Worm (Caenorhabditis elegans) whole organism, mixed stage, embryonic: ENCODE measurements around the gene fbxc-22.

ENCODE experiments used
- bed-3 ChIP-seq: fragments of 200-800 bp; sonication (Bioruptor generic); optimal IDR thresholded peaks from 3 replicates; lab custom pipeline; 2018; ENCODE audit warnings: mild to moderate bottlenecking, missing genetic modification characterization, moderate library complexity, missing compliant biosample characterization
- blmp-1 ChIP-seq: fragments of 150-350 bp; optimal IDR thresholded peaks from 2 replicates; lab custom pipeline; 2014; ENCODE audit warnings: missing biosample characterization, missing genetic modification characterization
- ceh-39 ChIP-seq: fragments of 150-350 bp; optimal IDR thresholded peaks from 2 replicates; lab custom pipeline; 2014; ENCODE audit warnings: missing biosample characterization, missing genetic modification characterization
- ceh-43 ChIP-seq: fragments of 200-800 bp; sonication (Bioruptor generic); optimal IDR thresholded peaks from 2 replicates; lab custom pipeline; 2018; ENCODE audit warnings: mild to moderate bottlenecking, missing genetic modification characterization, moderate library complexity, missing compliant biosample characterization
- ceh-83 ChIP-seq: fragments of 200-800 bp; sonication (Bioruptor generic); optimal IDR thresholded peaks from 2 replicates; lab custom pipeline; 2018; ENCODE audit warnings: mild to moderate bottlenecking, missing genetic modification characterization, missing compliant biosample characterization
- cnd-1 ChIP-seq: fragments of 200-800 bp; sonication (Bioruptor generic); optimal IDR thresholded peaks from 2 replicates; lab custom pipeline; 2018; ENCODE audit warnings: mild to moderate bottlenecking, missing genetic modification characterization, missing compliant biosample characterization
- drap-1 ChIP-seq: fragments of 200-800 bp; sonication (Bioruptor generic); optimal IDR thresholded peaks from 3 replicates; lab custom pipeline; 2018; ENCODE audit warnings: mild to moderate bottlenecking, missing genetic modification characterization, missing compliant biosample characterization
- elt-1 ChIP-seq: sonication (generic microtip); optimal IDR thresholded peaks from 2 replicates; lab custom pipeline; 2017; ENCODE audit warnings: missing genetic modification characterization, mild to moderate bottlenecking, missing compliant biosample characterization, antibody characterized with exemption, moderate library complexity, borderline replicate concordance; ENCODE audit not compliant: insufficient read depth
- elt-3 ChIP-seq: fragments of 150-350 bp; optimal IDR thresholded peaks from 2 replicates; lab custom pipeline; 2014; ENCODE audit warnings: missing biosample characterization, missing genetic modification characterization
- flh-1 ChIP-seq: fragments of 200-800 bp; sonication (Bioruptor generic); optimal IDR thresholded peaks from 2 replicates; lab custom pipeline; 2018; ENCODE audit warnings: mild to moderate bottlenecking, missing genetic modification characterization, moderate library complexity, missing compliant biosample characterization
- ham-2 ChIP-seq: fragments of 200-800 bp; sonication (Bioruptor generic); optimal IDR thresholded peaks from 2 replicates; lab custom pipeline; 2018; ENCODE audit warnings: mild to moderate bottlenecking, missing genetic modification characterization, missing compliant biosample characterization
- lin-13 ChIP-seq: fragments of 150-350 bp; optimal IDR thresholded peaks from 2 replicates; lab custom pipeline; 2014; ENCODE audit warnings: missing biosample characterization, missing genetic modification characterization
- lsy-2 ChIP-seq: fragments of 150-350 bp; optimal IDR thresholded peaks from 2 replicates; lab custom pipeline; 2014; ENCODE audit warnings: missing biosample characterization, missing genetic modification characterization
- mab-5 ChIP-seq: fragments of 150-350 bp; optimal IDR thresholded peaks from 2 replicates; lab custom pipeline; 2014; ENCODE audit warnings: missing biosample characterization, missing genetic modification characterization
- mep-1 ChIP-seq: fragments of 150-350 bp; optimal IDR thresholded peaks from 2 replicates; lab custom pipeline; 2017; ENCODE audit warnings: missing biosample characterization, missing genetic modification reagents, missing genetic modification characterization, inconsistent platforms
- mls-2 ChIP-seq: sonication (generic microtip); optimal IDR thresholded peaks from 2 replicates; lab custom pipeline; 2016; ENCODE audit warnings: mild to moderate bottlenecking, missing genetic modification characterization, moderate library complexity, missing compliant biosample characterization
- nhr-237 ChIP-seq: fragments of 150-350 bp; optimal IDR thresholded peaks from 2 replicates; lab custom pipeline; 2014; ENCODE audit warnings: missing biosample characterization, missing genetic modification characterization
- nhr-28 ChIP-seq: fragments of 150-350 bp; optimal IDR thresholded peaks from 2 replicates; lab custom pipeline; 2014; ENCODE audit warnings: missing biosample characterization, missing genetic modification characterization
- nhr-76 ChIP-seq: sonication (generic microtip); optimal IDR thresholded peaks from 2 replicates; lab custom pipeline; 2017; ENCODE audit warnings: missing biosample characterization, missing genetic modification characterization
- pha-4 ChIP-seq: fragments of 150-350 bp; optimal IDR thresholded peaks from 2 replicates; lab custom pipeline; 2018; ENCODE audit warnings: missing biosample characterization, missing genetic modification reagents, missing genetic modification characterization
- sem-2 ChIP-seq: fragments of 200-800 bp; sonication (Bioruptor generic); optimal IDR thresholded peaks from 2 replicates; lab custom pipeline; 2018; ENCODE audit warnings: mild to moderate bottlenecking, missing genetic modification characterization, missing compliant biosample characterization
- snpc-4 ChIP-seq: fragments of 150-350 bp; optimal IDR thresholded peaks from 2 replicates; lab custom pipeline; 2014; ENCODE audit warnings: missing biosample characterization, missing genetic modification characterization
- sptf-1 ChIP-seq: sonication (generic microtip); optimal IDR thresholded peaks from 2 replicates; lab custom pipeline; 2017; ENCODE audit warnings: mild to moderate bottlenecking, missing genetic modification characterization, moderate library complexity, missing compliant biosample characterization
- tbx-8 ChIP-seq: fragments of 200-800 bp; sonication (Bioruptor generic); optimal IDR thresholded peaks from 2 replicates; lab custom pipeline; 2018; ENCODE audit warnings: mild to moderate bottlenecking, missing genetic modification characterization, moderate library complexity, missing compliant biosample characterization
- unc-39 ChIP-seq: fragments of 150-350 bp; optimal IDR thresholded peaks from 2 replicates; lab custom pipeline; 2014; ENCODE audit warnings: missing biosample characterization, missing genetic modification characterization
- unc-62 ChIP-seq: fragments of 150-350 bp; optimal IDR thresholded peaks from 2 replicates; lab custom pipeline; 2014; ENCODE audit warnings: missing biosample characterization, missing genetic modification reagents, missing genetic modification characterization
- ztf-11 ChIP-seq: fragments of 150-350 bp; optimal IDR thresholded peaks from 2 replicates; lab custom pipeline; 2014; ENCODE audit warnings: missing biosample characterization, missing genetic modification characterization

fbxc-22 gene

ce11 chrII:1731932-1732331 lies 41.0 kb upstream of the fbxc-22 start, which contains the start of gene ceh-82:
Gene ceh-82, plus strand, starts transcription at chrII:1732232.
- TF ChIP-seq blmp-1 (tag; lab: Kevin White, UChicago) (no peak), sptf-1 (tag; lab: Kevin White, UChicago) (no peak), elt-1 (tag; lab: Kevin White, UChicago) (no peak), bed-3 (no peak), drap-1 (GFP tag; lab: Kevin White, UChicago) (no peak), ztf-11 (tag; lab: Kevin White, UChicago) (no peak), unc-62 (no peak), nhr-237 (tag; lab: Kevin White, UChicago) (no peak), ceh-39 (tag; lab: Kevin White, UChicago) (no peak), sem-2 (GFP tag; lab: Kevin White, UChicago) (no peak), mab-5 (tag; lab: Kevin White, UChicago) (no peak), lsy-2 (tag; lab: Kevin White, UChicago) (no peak)

- TF ChIP-seq mab-5 (tag; lab: Kevin White, UChicago) (no peak), flh-1 (GFP tag; lab: Kevin White, UChicago) (no peak), drap-1 (GFP tag; lab: Kevin White, UChicago) (no peak), unc-62 (no peak), ztf-11 (tag; lab: Kevin White, UChicago) (no peak), nhr-28 (tag; lab: Kevin White, UChicago) (no peak), sptf-1 (tag; lab: Kevin White, UChicago) (no peak), snpc-4 (no peak), pha-4 (tag; lab: Kevin White, UChicago) (no peak), nhr-76 (tag; lab: Kevin White, UChicago) (no peak)
- TF ChIP-seq, all 35 proteins: peak for 0
Observed at ce11 chrII:1730103-1730502, 39.2 kb upstream of the fbxc-22 start, which contains the start of gene ceh-81. Gene ceh-81, plus strand, starts transcription at chrII:1730403.

- no peak for TF ChIP-seq pha-4 (tag; lab: Kevin White, UChicago)
- TF ChIP-seq snpc-4 = no peak
- TF ChIP-seq tbx-8 (GFP tag; lab: Kevin White, UChicago) = no peak
- TF ChIP-seq lin-13 (tag; lab: Kevin White, UChicago) = no peak
- no peak for TF ChIP-seq drap-1 (GFP tag; lab: Kevin White, UChicago)
- no peak for TF ChIP-seq ceh-83 (GFP tag; lab: Kevin White, UChicago)
- TF ChIP-seq mls-2 (tag; lab: Kevin White, UChicago) = no peak
- no peak for TF ChIP-seq sptf-1 (tag; lab: Kevin White, UChicago)
- TF ChIP-seq elt-1 (tag; lab: Kevin White, UChicago) = no peak
- no peak for TF ChIP-seq nhr-28 (tag; lab: Kevin White, UChicago)
- no peak for TF ChIP-seq ceh-43 (GFP tag; lab: Kevin White, UChicago)
- TF ChIP-seq ham-2 (GFP tag; lab: Kevin White, UChicago) = no peak
- no peak for TF ChIP-seq unc-39 (tag; lab: Kevin White, UChicago)
Observed at ce11 chrII:1728253-1728652, 37.3 kb upstream of the fbxc-22 start, which contains the start of gene btb-9. Gene btb-9, plus strand, starts transcription at chrII:1728506.

- TF ChIP-seq ztf-11 (tag; lab: Kevin White, UChicago) (no peak), ceh-39 (tag; lab: Kevin White, UChicago) (peak; percentile 12)
Observed at ce11 chrII:1725735-1726134, 34.8 kb upstream of the fbxc-22 start, which contains the start of gene F45C12.17. Gene F45C12.17, plus strand, starts transcription at chrII:1726111.

- TF ChIP-seq mep-1 (tag; lab: Kevin White, UChicago) (no peak), elt-3 (tag; lab: Kevin White, UChicago) (no peak), tbx-8 (GFP tag; lab: Kevin White, UChicago) (no peak), nhr-28 (tag; lab: Kevin White, UChicago) (no peak), cnd-1 (no peak)
Observed at ce11 chrII:1724314-1724713, 33.4 kb upstream of the fbxc-22 start, which contains the start of gene fbxb-11. Gene fbxb-11, plus strand, starts transcription at chrII:1724614.

ce11 chrII:1722394-1722793 lies 31.5 kb upstream of the fbxc-22 start, which contains the start of the genes fbxb-5 and btb-8:
Gene fbxb-5, minus strand, starts transcription at chrII:1722494.
Gene btb-8, plus strand, starts transcription at chrII:1722770.
- TF ChIP-seq ceh-83 (GFP tag; lab: Kevin White, UChicago) = no peak
- no peak for TF ChIP-seq sem-2 (GFP tag; lab: Kevin White, UChicago)
- TF ChIP-seq tbx-8 (GFP tag; lab: Kevin White, UChicago) = no peak
- TF ChIP-seq mls-2 (tag; lab: Kevin White, UChicago) = no peak
- no peak for TF ChIP-seq pha-4 (tag; lab: Kevin White, UChicago)
- TF ChIP-seq ceh-43 (GFP tag; lab: Kevin White, UChicago) = no peak
- no peak for TF ChIP-seq unc-62
- TF ChIP-seq ceh-39 (tag; lab: Kevin White, UChicago) = no peak
- no peak for TF ChIP-seq elt-1 (tag; lab: Kevin White, UChicago)
- no peak for TF ChIP-seq flh-1 (GFP tag; lab: Kevin White, UChicago)
- TF ChIP-seq nhr-28 (tag; lab: Kevin White, UChicago) = no peak
